Fruit fly (Drosophila melanogaster) S2 (cell line): ENCODE results near the gene CG10654.

ENCODE experiments used
- CG8478 ChIP-seq: fragments of >200 bp; optimal IDR thresholded peaks from 2 replicates; lab custom pipeline; 2018
- CTCF ChIP-seq, 2 experiments: fragments of >200 bp; optimal IDR thresholded peaks; 2 replicates each; lab custom pipeline; 2018

dm6 chr3L:12478229-12478628 is 29.4 kb downstream of the CG10654 start:
- TF ChIP-seq CTCF (optimal IDR thresholded peaks at IDR 0.05; lab: Kevin White, UChicago) (peak in 1 of 2 experiments; percentile 4), CG8478 (lab: Kevin White, UChicago) (no peak)
